Fruit fly (Drosophila melanogaster) whole organism, embryonic: Measurements from ENCODE around the gene Capr.
A peak's percentile ranks its signal among the peaks of the same experiment; 100 is the strongest.

Experiments
- Abd-B ChIP-seq: fragments of 200-800 bp; sonication (Bioruptor generic); optimal IDR thresholded peaks from 2 replicates; lab custom pipeline; 2018; ENCODE audit warnings: missing biosample characterization, mild to moderate bottlenecking, missing genetic modification characterization, moderate library complexity
- B-H2 ChIP-seq: fragments of 200-800 bp; sonication (Bioruptor generic); optimal IDR thresholded peaks from 2 replicates; lab custom pipeline; 2018; ENCODE audit warnings: missing biosample characterization, mild to moderate bottlenecking, missing genetic modification characterization
- CG10366 ChIP-seq: fragments of 200-800 bp; sonication (Bioruptor generic); IDR thresholded peaks from 2 replicates; pipeline ENCODE4 v1.3.6; 2022; ENCODE audit warnings: missing biosample characterization, missing genetic modification characterization
- CG11247 ChIP-seq: fragments of 200-800 bp; sonication (Bioruptor generic); IDR thresholded peaks from 2 replicates; pipeline ENCODE4 v1.3.6; 2022; ENCODE audit warnings: missing biosample characterization, missing genetic modification characterization
- CG1647 ChIP-seq: fragments of 200-800 bp; sonication (Bioruptor generic); optimal IDR thresholded peaks from 3 replicates; lab custom pipeline; 2016; ENCODE audit warnings: missing biosample characterization, missing genetic modification characterization
- CG17359 ChIP-seq: fragments of 200-800 bp; sonication (Bioruptor generic); optimal IDR thresholded peaks from 3 replicates; lab custom pipeline; 2018; ENCODE audit warnings: missing biosample characterization, mild to moderate bottlenecking, missing genetic modification characterization, moderate library complexity
- CG3407 ChIP-seq: fragments of 200-800 bp; sonication (Bioruptor generic); optimal IDR thresholded peaks from 2 replicates; lab custom pipeline; 2018; ENCODE audit warnings: missing biosample characterization, mild to moderate bottlenecking, missing genetic modification characterization
- CG4617 ChIP-seq: fragments of 200-800 bp; sonication (Bioruptor generic); optimal IDR thresholded peaks from 3 replicates; lab custom pipeline; 2016; ENCODE audit warnings: missing biosample characterization, missing genetic modification characterization, borderline replicate concordance
- CG7928 ChIP-seq: fragments of 200-800 bp; sonication (Bioruptor generic); optimal IDR thresholded peaks from 2 replicates; lab custom pipeline; 2017; ENCODE audit warnings: missing biosample characterization, mild to moderate bottlenecking, missing genetic modification characterization
- CG8089 ChIP-seq: fragments of 200-800 bp; sonication (Bioruptor generic); optimal IDR thresholded peaks from 3 replicates; lab custom pipeline; 2016; ENCODE audit warnings: missing biosample characterization, missing genetic modification characterization
- CG8359 ChIP-seq: fragments of 200-800 bp; sonication (Bioruptor generic); optimal IDR thresholded peaks from 2 replicates; lab custom pipeline; 2017; ENCODE audit warnings: missing biosample characterization, mild to moderate bottlenecking, missing genetic modification characterization, borderline replicate concordance
- Dref ChIP-seq: fragments of 200-800 bp; sonication (Bioruptor generic); IDR thresholded peaks from 2 replicates; pipeline ENCODE4 v1.3.6; 2022; ENCODE audit warnings: missing biosample characterization, missing genetic modification characterization
- Ets97D ChIP-seq: fragments of 200-800 bp; sonication (Bioruptor generic); optimal IDR thresholded peaks from 3 replicates; lab custom pipeline; 2016; ENCODE audit warnings: missing biosample characterization, missing genetic modification characterization
- H15 ChIP-seq: fragments of 200-800 bp; sonication (Bioruptor generic); IDR thresholded peaks from 3 replicates; pipeline ENCODE4 v1.3.6; 2022; ENCODE audit warnings: missing biosample characterization, missing genetic modification characterization
- H2.0 ChIP-seq: fragments of 200-800 bp; sonication (Bioruptor generic); IDR thresholded peaks from 2 replicates; pipeline ENCODE4 v1.3.6; 2022; ENCODE audit warnings: missing biosample characterization, missing genetic modification characterization
- HLH3B ChIP-seq: fragments of 200-800 bp; sonication (Bioruptor generic); IDR thresholded peaks from 2 replicates; pipeline ENCODE4 v1.3.6; 2022; ENCODE audit warnings: missing biosample characterization, missing genetic modification characterization
- HLH54F ChIP-seq: fragments of 200-800 bp; sonication (Bioruptor generic); optimal IDR thresholded peaks from 3 replicates; lab custom pipeline; 2016; ENCODE audit warnings: missing biosample characterization, missing genetic modification characterization
- HmgZ ChIP-seq: fragments of 200-800 bp; sonication (Bioruptor generic); optimal IDR thresholded peaks from 2 replicates; lab custom pipeline; 2018; ENCODE audit warnings: missing biosample characterization, mild to moderate bottlenecking, missing genetic modification characterization
- Hr39 ChIP-seq: fragments of >200 bp; optimal IDR thresholded peaks from 2 replicates; lab custom pipeline; 2017
- MTF-1 ChIP-seq: fragments of 200-800 bp; sonication (Bioruptor generic); optimal IDR thresholded peaks from 2 replicates; lab custom pipeline; 2018; ENCODE audit warnings: missing biosample characterization, mild to moderate bottlenecking, missing genetic modification characterization, borderline replicate concordance
- Optix ChIP-seq: fragments of 200-800 bp; sonication (Bioruptor generic); IDR thresholded peaks from 3 replicates; pipeline ENCODE4 v1.3.6; 2022; ENCODE audit warnings: missing biosample characterization, missing genetic modification characterization
- Sin3A ChIP-seq: fragments of >200 bp; optimal IDR thresholded peaks from 2 replicates; lab custom pipeline; 2018
- Sox102F ChIP-seq: fragments of 200-800 bp; sonication (Bioruptor generic); optimal IDR thresholded peaks from 2 replicates; lab custom pipeline; 2018; ENCODE audit warnings: missing biosample characterization, mild to moderate bottlenecking, missing genetic modification characterization, moderate library complexity
- ap ChIP-seq: fragments of 200-800 bp; sonication (Bioruptor generic); IDR thresholded peaks from 2 replicates; pipeline ENCODE4 v1.3.6; 2022; ENCODE audit warnings: missing biosample characterization, missing genetic modification characterization
- bab2 ChIP-seq: fragments of 200-800 bp; sonication (Bioruptor generic); optimal IDR thresholded peaks from 2 replicates; lab custom pipeline; 2016; ENCODE audit warnings: missing biosample characterization, missing genetic modification characterization
- bbx ChIP-seq: fragments of 200-800 bp; sonication (Bioruptor generic); IDR thresholded peaks from 2 replicates; pipeline ENCODE4 v1.3.6; 2022; ENCODE audit warnings: missing biosample characterization, missing genetic modification characterization; ENCODE audit not compliant: partially characterized antibody
- cad ChIP-seq: fragments of >200 bp; optimal IDR thresholded peaks from 2 replicates; lab custom pipeline; 2017; ENCODE audit warnings: missing biosample characterization, missing genetic modification characterization
- cg ChIP-seq: fragments of 200-800 bp; sonication (Bioruptor generic); optimal IDR thresholded peaks from 3 replicates; lab custom pipeline; 2019; ENCODE audit warnings: missing biosample characterization, mild to moderate bottlenecking, missing genetic modification characterization, moderate library complexity
- dmrt11E ChIP-seq: fragments of 200-800 bp; sonication (Bioruptor generic); optimal IDR thresholded peaks from 3 replicates; lab custom pipeline; 2018; ENCODE audit warnings: missing biosample characterization, mild to moderate bottlenecking, missing genetic modification characterization, moderate library complexity
- fru ChIP-seq: fragments of >200 bp; optimal IDR thresholded peaks from 2 replicates; lab custom pipeline; 2017
- ftz-f1 ChIP-seq: fragments of 200-800 bp; sonication (Bioruptor generic); optimal IDR thresholded peaks from 2 replicates; lab custom pipeline; 2016; ENCODE audit warnings: missing biosample characterization, missing genetic modification characterization
- fu2 ChIP-seq: fragments of 200-800 bp; sonication (Bioruptor generic); optimal IDR thresholded peaks from 2 replicates; lab custom pipeline; 2016; ENCODE audit warnings: missing biosample characterization, missing genetic modification characterization
- gem ChIP-seq: fragments of 200-800 bp; sonication (Bioruptor generic); optimal IDR thresholded peaks from 2 replicates; lab custom pipeline; 2019; ENCODE audit warnings: missing biosample characterization, mild to moderate bottlenecking, missing genetic modification characterization, moderate library complexity
- gfzf ChIP-seq: fragments of 200-800 bp; sonication (Bioruptor generic); optimal IDR thresholded peaks from 2 replicates; lab custom pipeline; 2016; ENCODE audit warnings: missing biosample characterization, mild to moderate bottlenecking, missing genetic modification characterization, moderate library complexity
- her ChIP-seq: fragments of 200-800 bp; sonication (Bioruptor generic); optimal IDR thresholded peaks from 2 replicates; lab custom pipeline; 2016; ENCODE audit warnings: missing biosample characterization, missing genetic modification characterization
- ind ChIP-seq: fragments of 200-800 bp; sonication (Bioruptor generic); optimal IDR thresholded peaks from 3 replicates; lab custom pipeline; 2016; ENCODE audit warnings: missing biosample characterization, missing genetic modification characterization
- kni ChIP-seq: fragments of 200-800 bp; sonication (Bioruptor generic); optimal IDR thresholded peaks from 3 replicates; lab custom pipeline; 2017; ENCODE audit warnings: mild to moderate bottlenecking, missing biosample characterization, missing genetic modification reagents, missing genetic modification characterization
- mld ChIP-seq: fragments of 200-800 bp; sonication (Bioruptor generic); IDR thresholded peaks from 3 replicates; pipeline ENCODE4 v1.3.6; 2022; ENCODE audit warnings: missing biosample characterization, missing genetic modification characterization; ENCODE audit not compliant: partially characterized antibody
- nmo ChIP-seq: fragments of 200-800 bp; sonication (Bioruptor generic); optimal IDR thresholded peaks from 2 replicates; lab custom pipeline; 2018; ENCODE audit warnings: missing biosample characterization, mild to moderate bottlenecking, missing genetic modification characterization, moderate library complexity
- otp ChIP-seq: fragments of 200-800 bp; sonication (Bioruptor generic); IDR thresholded peaks from 3 replicates; pipeline ENCODE4, ENCODE4 v1.3.6; 2022; ENCODE audit warnings: missing biosample characterization, missing genetic modification characterization
- peb ChIP-seq: fragments of 200-800 bp; sonication (Bioruptor generic); IDR thresholded peaks from 2 replicates; pipeline ENCODE4 v1.3.6; 2022; ENCODE audit warnings: missing biosample characterization, missing genetic modification characterization
- prd ChIP-seq, 3 experiments: fragments of >200 bp in 2 of 3; fragments of 200-800 bp in 1 of 3; sonication (Bioruptor generic) in 1 of 3; optimal IDR thresholded peaks in 2 of 3; IDR thresholded peaks in 1 of 3; 2 replicates in 2 of 3; 3 replicates in 1 of 3; pipeline versions ENCODE4 v1.3.6 to Lab custom; 2017 to 2022; ENCODE audit warnings: missing biosample characterization in 1 of 3, missing genetic modification characterization in 1 of 3
- row ChIP-seq: fragments of 200-800 bp; sonication (Bioruptor generic); IDR thresholded peaks from 3 replicates; pipeline ENCODE4 v1.3.6; 2022; ENCODE audit warnings: missing biosample characterization, missing genetic modification characterization
- sd ChIP-seq: fragments of 200-800 bp; sonication (Bioruptor generic); optimal IDR thresholded peaks from 3 replicates; lab custom pipeline; 2018; ENCODE audit warnings: missing biosample characterization, mild to moderate bottlenecking, missing genetic modification characterization, moderate library complexity
- sens-2 ChIP-seq: fragments of 200-800 bp; sonication (Bioruptor generic); IDR thresholded peaks from 2 replicates; pipeline ENCODE4 v1.3.6; 2022; ENCODE audit warnings: missing biosample characterization, missing genetic modification characterization
- slou ChIP-seq: fragments of 200-800 bp; sonication (Bioruptor generic); optimal IDR thresholded peaks from 3 replicates; lab custom pipeline; 2016; ENCODE audit warnings: missing biosample characterization, missing genetic modification characterization
- so ChIP-seq: fragments of 200-800 bp; sonication (Bioruptor generic); IDR thresholded peaks from 3 replicates; pipeline ENCODE4 v1.3.6; 2022; ENCODE audit warnings: missing biosample characterization, missing genetic modification characterization
- tna ChIP-seq: fragments of 200-800 bp; sonication (Bioruptor generic); IDR thresholded peaks from 2 replicates; pipeline ENCODE4 v1.3.6; 2022; ENCODE audit warnings: missing biosample characterization, missing genetic modification characterization; ENCODE audit not compliant: partially characterized antibody
- usp ChIP-seq: fragments of >200 bp; optimal IDR thresholded peaks from 2 replicates; lab custom pipeline; 2017; ENCODE audit warnings: missing biosample characterization, missing genetic modification characterization
- z ChIP-seq: fragments of 200-800 bp; sonication (Bioruptor generic); IDR thresholded peaks from 3 replicates; pipeline ENCODE4 v1.3.6; 2022; ENCODE audit warnings: missing biosample characterization, missing genetic modification characterization
- zen ChIP-seq: fragments of 200-800 bp; sonication (Bioruptor generic); optimal IDR thresholded peaks from 3 replicates; lab custom pipeline; 2018; ENCODE audit warnings: missing biosample characterization, mild to moderate bottlenecking, missing genetic modification characterization, moderate library complexity

The Capr gene

DNA sequence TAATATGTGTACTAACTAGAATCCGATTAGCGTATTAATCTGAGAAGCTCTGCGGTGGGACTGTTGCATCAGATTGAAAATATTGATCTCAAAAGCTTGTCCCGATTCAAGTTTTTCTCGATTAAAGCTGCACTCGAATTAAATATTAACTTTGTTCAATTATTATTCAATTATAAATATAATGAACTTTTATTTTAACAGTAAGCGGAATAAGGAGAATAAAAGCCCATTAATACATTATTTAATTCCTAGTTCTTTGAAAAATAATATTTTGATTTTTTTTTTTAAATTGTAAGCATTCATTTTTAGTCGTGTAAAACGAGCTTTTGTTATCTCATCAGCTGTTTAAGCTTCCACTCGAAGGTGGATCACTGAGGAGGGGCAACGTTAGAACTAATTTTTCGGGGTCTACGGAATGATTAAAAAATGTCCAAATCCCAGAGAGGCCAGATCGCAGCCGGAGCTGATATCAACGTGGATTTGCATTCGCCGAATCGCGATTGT, 2.3 kb upstream of the Capr start, which contains the start of the genes GNBP2 and GNBP1 (continued):
- TF ChIP-seq Abd-B (GFP tag; lab: Kevin White, UChicago) (peak; percentile 39), z (GFP tag; lab: Robert Waterston, UW) (no peak), tna (no peak), ind (GFP tag; lab: Kevin White, UChicago) (peak; percentile 16), Hr39 (lab: Kevin White, UChicago) (no peak), H2.0 (0 out of 2 replicates have a peak, but pooled peaks have one; percentile 7), peb (GFP tag; lab: Robert Waterston, UW) (peak; percentile 32; the same call in 1 of the 2 replicates), kni (GFP tag; lab: Kevin White, UChicago) (no peak), CG3407 (GFP tag; lab: Kevin White, UChicago) (no peak), Optix (GFP tag; lab: Robert Waterston, UW) (no peak), CG8359 (GFP tag; lab: Kevin White, UChicago) (no peak), CG7928 (GFP tag; lab: Kevin White, UChicago) (no peak), Sox102F (GFP tag; lab: Kevin White, UChicago) (peak; percentile 78), prd (optimal IDR thresholded peaks at IDR 0.05; lab: Kevin White, UChicago) (no peak), prd (GFP tag; IDR thresholded peaks at IDR 0.05; lab: Robert Waterston, UW) (peak; percentile 57; the same call in 2 of the 3 replicates), Dref (GFP tag; lab: Robert Waterston, UW) (no peak), cg (no peak), slou (GFP tag; lab: Kevin White, UChicago) (no peak), MTF-1 (GFP tag; lab: Kevin White, UChicago) (no peak), gem (tag; lab: Kevin White, UChicago) (peak; percentile 83), CG8089 (GFP tag; lab: Kevin White, UChicago) (no peak), CG17359 (tag; lab: Kevin White, UChicago) (peak; percentile 73), B-H2 (GFP tag; lab: Kevin White, UChicago) (no peak), nmo (peak; percentile 55), sd (no peak), gfzf (GFP tag; lab: Kevin White, UChicago) (no peak), CG10366 (GFP tag; lab: Robert Waterston, UW) (peak; percentile 37; the same call in 1 of the 2 replicates), fu2 (GFP tag; lab: Kevin White, UChicago) (no peak), dmrt11E (tag; lab: Kevin White, UChicago) (no peak), mld (GFP tag; lab: Robert Waterston, UW) (no peak), ap (GFP tag; lab: Robert Waterston, UW) (peak; percentile 34; the same call in 1 of the 2 replicates), so (GFP tag; lab: Robert Waterston, UW) (0 out of 3 replicates have a peak, but pooled peaks have one; percentile 31), usp (GFP tag; lab: Kevin White, UChicago) (no peak), ftz-f1 (no peak), sens-2 (GFP tag; lab: Robert Waterston, UW) (no peak), row (GFP tag; lab: Robert Waterston, UW) (peak; percentile 77), CG1647 (GFP tag; lab: Kevin White, UChicago) (no peak), HLH54F (GFP tag; lab: Kevin White, UChicago) (no peak), bab2 (GFP tag; lab: Kevin White, UChicago) (no peak), HLH3B (GFP tag; lab: Robert Waterston, UW) (peak; percentile 76), CG11247 (GFP tag; lab: Robert Waterston, UW) (0 out of 2 replicates have a peak, but pooled peaks have one; percentile 7), otp (GFP tag; lab: Robert Waterston, UW) (no peak), Sin3A (lab: Kevin White, UChicago) (no peak), fru (no peak), Ets97D (GFP tag; lab: Kevin White, UChicago) (no peak), zen (tag; lab: Kevin White, UChicago) (no peak), cad (no peak), H15 (GFP tag; lab: Robert Waterston, UW) (0 out of 3 replicates have a peak, but pooled peaks have one; percentile 26), HmgZ (tag; lab: Kevin White, UChicago) (no peak), CG4617 (no peak), bbx (GFP tag; lab: Robert Waterston, UW) (no peak), her (no peak)
